Worm (Caenorhabditis elegans): ENCODE results near the gene Y32F6A.4.
A peak's percentile ranks its signal among the peaks of the same experiment; 100 is the strongest.

Gene Y32F6A.4

DNA sequence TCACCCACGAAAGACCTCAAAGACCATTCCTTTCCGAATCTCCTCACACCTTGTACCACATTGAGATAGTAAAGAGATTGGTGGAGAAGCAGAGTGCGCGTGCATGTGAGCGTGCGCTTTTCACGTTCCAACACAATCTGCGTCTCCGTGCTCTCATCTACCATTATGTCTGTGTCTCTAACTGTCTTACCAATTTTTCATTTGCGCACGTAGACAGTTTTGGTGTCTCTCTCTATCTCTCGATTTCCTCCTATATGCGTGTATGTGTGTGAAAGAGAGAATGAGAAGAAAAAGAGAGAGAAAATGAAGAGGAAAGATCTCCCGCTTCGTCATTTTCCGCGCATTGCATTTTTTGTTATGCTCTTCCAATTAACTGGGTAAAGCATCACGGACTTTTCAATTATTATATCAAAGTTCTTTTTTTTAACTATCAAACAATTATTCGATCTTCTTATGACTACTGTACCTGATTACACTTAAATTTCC, 32.8 kb upstream of the Y32F6A.4 start:
- peak; percentile 50 for TF ChIP-seq elt-1 (tag; optimal IDR thresholded peaks at IDR 0.05)
- TF ChIP-seq egl-27 (tag; optimal IDR thresholded peaks at IDR 0.05): peak; percentile 84
- TF ChIP-seq egl-5 (tag; optimal IDR thresholded peaks at IDR 0.05): peak; percentile 85
- peak; percentile 70 for TF ChIP-seq snpc-4 (tag; optimal IDR thresholded peaks at IDR 0.05)
- TF ChIP-seq nhr-25 (tag; optimal IDR thresholded peaks at IDR 0.05): peak; percentile 99
- TF ChIP-seq ceh-9 (tag; optimal IDR thresholded peaks at IDR 0.05): no peak
- peak; percentile 73 for TF ChIP-seq lin-15B (tag; optimal IDR thresholded peaks at IDR 0.05)
- peak; percentile 99 for TF ChIP-seq pha-4 (tag; optimal IDR thresholded peaks at IDR 0.05)
- TF ChIP-seq ama-1 (optimal IDR thresholded peaks at IDR 0.05): peak; percentile 82
- peak; percentile 81 for TF ChIP-seq tbx-2 (tag; optimal IDR thresholded peaks at IDR 0.05)
- peak; percentile 94 for TF ChIP-seq jun-1 (tag; optimal IDR thresholded peaks at IDR 0.05)
- TF ChIP-seq ztf-4 (tag; optimal IDR thresholded peaks at IDR 0.05): peak; percentile 84
- TF ChIP-seq unc-62 (GFP tag; optimal IDR thresholded peaks at IDR 0.05): peak; percentile 86
- TF ChIP-seq nfya-1 (tag; optimal IDR thresholded peaks at IDR 0.05; ENCODE audit: insufficient read depth): peak; percentile 95
- TF ChIP-seq aly-2 (tag; optimal IDR thresholded peaks at IDR 0.05): no peak
- peak; percentile 22 for TF ChIP-seq daf-12 (tag; optimal IDR thresholded peaks at IDR 0.05)
- TF ChIP-seq fkh-2 (tag; optimal IDR thresholded peaks at IDR 0.05): no peak
- TF ChIP-seq pqm-1 (tag; optimal IDR thresholded peaks at IDR 0.05): peak; percentile 96
- TF ChIP-seq lsy-12 (tag; optimal IDR thresholded peaks at IDR 0.05): peak; percentile 91
- TF ChIP-seq ceh-16 (tag; optimal IDR thresholded peaks at IDR 0.05): peak; percentile 28
- TF ChIP-seq fos-1 (tag; optimal IDR thresholded peaks at IDR 0.05): peak; percentile 79
- no peak for TF ChIP-seq nhr-67 (tag; optimal IDR thresholded peaks at IDR 0.05)
- TF ChIP-seq nhr-76 (tag; optimal IDR thresholded peaks at IDR 0.05): peak; percentile 65
- no peak for TF ChIP-seq ztf-11 (tag; optimal IDR thresholded peaks at IDR 0.05)
- TF ChIP-seq skn-1 (tag; optimal IDR thresholded peaks at IDR 0.05): peak; percentile 44
- no peak for TF ChIP-seq nhr-77 (tag; optimal IDR thresholded peaks at IDR 0.05)
- no peak for TF ChIP-seq nhr-12 (tag; optimal IDR thresholded peaks at IDR 0.05)
- TF ChIP-seq nhr-237 (tag; optimal IDR thresholded peaks at IDR 0.05): no peak
- no peak for TF ChIP-seq nhr-28 (tag; optimal IDR thresholded peaks at IDR 0.05)
- TF ChIP-seq fkh-10 (GFP tag; optimal IDR thresholded peaks at IDR 0.05): peak; percentile 89
- TF ChIP-seq eor-1 (tag; optimal IDR thresholded peaks at IDR 0.05): no peak
- peak; percentile 93 for TF ChIP-seq nhr-43 (tag; optimal IDR thresholded peaks at IDR 0.05; ENCODE audit: poor library complexity, severe bottlenecking)
- peak; percentile 92 for TF ChIP-seq nhr-11 (tag; optimal IDR thresholded peaks at IDR 0.05)
- TF ChIP-seq ceh-82 (tag; optimal IDR thresholded peaks at IDR 0.05): peak; percentile 53
- peak; percentile 87 for TF ChIP-seq ceh-28 (tag; optimal IDR thresholded peaks at IDR 0.05)
- no peak for TF ChIP-seq ZK546.5 (tag; optimal IDR thresholded peaks at IDR 0.05)
- TF ChIP-seq zag-1 (tag; optimal IDR thresholded peaks at IDR 0.05): peak; percentile 58
- TF ChIP-seq lin-39 (tag; optimal IDR thresholded peaks at IDR 0.05): peak; percentile 94
- no peak for TF ChIP-seq sea-2 (GFP tag; optimal IDR thresholded peaks at IDR 0.05)
- TF ChIP-seq hmg-11 (tag; optimal IDR thresholded peaks at IDR 0.05): peak; percentile 87
- peak; percentile 96 for TF ChIP-seq nhr-23 (tag; optimal IDR thresholded peaks at IDR 0.05)
- peak; percentile 98 for TF ChIP-seq mdl-1 (tag; optimal IDR thresholded peaks at IDR 0.05)
- peak; percentile 72 for TF ChIP-seq mml-1 (tag; optimal IDR thresholded peaks at IDR 0.05)
- no peak for TF ChIP-seq unc-39 (tag; optimal IDR thresholded peaks at IDR 0.05)
- peak; percentile 85 for TF ChIP-seq elt-2 (tag; optimal IDR thresholded peaks at IDR 0.05)
- peak in 2 of 3 experiments; percentile 80 to 91 for TF ChIP-seq elt-3 (tag; optimal IDR thresholded peaks at IDR 0.05)
- TF ChIP-seq R02D3.7 (tag; optimal IDR thresholded peaks at IDR 0.05): peak; percentile 78

Measured in whole organism, L3 larva.